Fruit fly (Drosophila melanogaster) whole organism, embryonic: ENCODE data around the gene ATPsynO.

ENCODE experiments used
- B-H1 ChIP-seq: fragments of 200-800 bp; sonication (Bioruptor generic); IDR thresholded peaks from 3 replicates; pipeline ENCODE4 v1.3.6; 2022; ENCODE audit warnings: missing biosample characterization, missing genetic modification characterization
- Blimp-1 ChIP-seq: fragments of 200-800 bp; sonication (Bioruptor generic); optimal IDR thresholded peaks from 3 replicates; lab custom pipeline; 2018; ENCODE audit warnings: missing biosample characterization, missing genetic modification characterization, mild to moderate bottlenecking, moderate library complexity, missing genetic modification reagents
- CG10431 ChIP-seq: fragments of 200-800 bp; sonication (Bioruptor generic); optimal IDR thresholded peaks from 3 replicates; lab custom pipeline; 2018; ENCODE audit warnings: missing biosample characterization, mild to moderate bottlenecking, missing genetic modification characterization
- CG12769 ChIP-seq: fragments of 200-800 bp; sonication (Bioruptor generic); optimal IDR thresholded peaks from 2 replicates; lab custom pipeline; 2019; ENCODE audit warnings: missing biosample characterization, mild to moderate bottlenecking, missing genetic modification characterization, moderate library complexity
- CG13424 ChIP-seq: fragments of 200-800 bp; sonication (Bioruptor generic); optimal IDR thresholded peaks from 2 replicates; lab custom pipeline; 2019; ENCODE audit warnings: missing biosample characterization, mild to moderate bottlenecking, missing genetic modification characterization, moderate library complexity
- CG13624 ChIP-seq: fragments of 200-800 bp; sonication (Bioruptor generic); optimal IDR thresholded peaks from 2 replicates; lab custom pipeline; 2016; ENCODE audit warnings: missing biosample characterization, missing genetic modification characterization
- CG16813 ChIP-seq: fragments of 200-800 bp; sonication (Bioruptor generic); IDR thresholded peaks from 3 replicates; pipeline ENCODE4 v1.3.6; 2022; ENCODE audit warnings: missing biosample characterization, missing genetic modification characterization; ENCODE audit not compliant: partially characterized antibody
- CG17359 ChIP-seq: fragments of 200-800 bp; sonication (Bioruptor generic); optimal IDR thresholded peaks from 3 replicates; lab custom pipeline; 2018; ENCODE audit warnings: missing biosample characterization, mild to moderate bottlenecking, missing genetic modification characterization, moderate library complexity
- CG2116 ChIP-seq: fragments of 200-800 bp; sonication (Bioruptor generic); optimal IDR thresholded peaks from 3 replicates; lab custom pipeline; 2018; ENCODE audit warnings: missing biosample characterization, mild to moderate bottlenecking, missing genetic modification characterization
- CG2678 ChIP-seq: fragments of 200-800 bp; sonication (Bioruptor generic); optimal IDR thresholded peaks from 3 replicates; lab custom pipeline; 2019; ENCODE audit warnings: missing biosample characterization, mild to moderate bottlenecking, missing genetic modification characterization, moderate library complexity
- CG2875 ChIP-seq: fragments of 200-800 bp; sonication (Bioruptor generic); optimal IDR thresholded peaks from 2 replicates; lab custom pipeline; 2017; ENCODE audit warnings: missing biosample characterization, mild to moderate bottlenecking, missing genetic modification characterization, missing genetic modification reagents
- CG30403 ChIP-seq: fragments of 200-800 bp; sonication (Bioruptor generic); optimal IDR thresholded peaks from 3 replicates; lab custom pipeline; 2016; ENCODE audit warnings: missing biosample characterization, missing genetic modification characterization
- CG32532 ChIP-seq: fragments of 200-800 bp; sonication (Bioruptor generic); IDR thresholded peaks from 2 replicates; pipeline ENCODE4 v1.3.6; 2022; ENCODE audit warnings: missing biosample characterization, missing genetic modification characterization
- CG7839 ChIP-seq: fragments of 200-800 bp; sonication (Bioruptor generic); optimal IDR thresholded peaks from 3 replicates; lab custom pipeline; 2018; ENCODE audit warnings: missing biosample characterization, mild to moderate bottlenecking, missing genetic modification characterization, moderate library complexity
- CG8388 ChIP-seq: fragments of 200-800 bp; sonication (Bioruptor generic); optimal IDR thresholded peaks from 2 replicates; lab custom pipeline; 2019; ENCODE audit warnings: missing biosample characterization, mild to moderate bottlenecking, missing genetic modification characterization, moderate library complexity
- CoRest ChIP-seq: fragments of 200-800 bp; sonication (Bioruptor generic); optimal IDR thresholded peaks from 3 replicates; lab custom pipeline; 2018; ENCODE audit warnings: missing biosample characterization, mild to moderate bottlenecking, missing genetic modification characterization, moderate library complexity
- D19A ChIP-seq: fragments of 200-800 bp; optimal IDR thresholded peaks from 3 replicates; lab custom pipeline; 2019; ENCODE audit warnings: missing biosample characterization, mild to moderate bottlenecking, missing genetic modification characterization, moderate library complexity
- D19B ChIP-seq: fragments of 200-800 bp; sonication (Bioruptor generic); optimal IDR thresholded peaks from 2 replicates; lab custom pipeline; 2017; ENCODE audit warnings: missing biosample characterization, mild to moderate bottlenecking, missing genetic modification characterization
- Dek ChIP-seq: fragments of 200-800 bp; sonication (Bioruptor generic); optimal IDR thresholded peaks from 3 replicates; lab custom pipeline; 2019; ENCODE audit warnings: missing biosample characterization, mild to moderate bottlenecking, missing genetic modification characterization, moderate library complexity
- E2f2 ChIP-seq: fragments of 200-800 bp; sonication (Bioruptor generic); IDR thresholded peaks from 2 replicates; pipeline ENCODE4 v1.3.6; 2022; ENCODE audit warnings: missing biosample characterization, missing genetic modification characterization
- ERR ChIP-seq: fragments of 200-800 bp; sonication (Bioruptor generic); optimal IDR thresholded peaks from 2 replicates; lab custom pipeline; 2016; ENCODE audit warnings: missing biosample characterization, missing genetic modification characterization
- HHEX ChIP-seq: fragments of 200-800 bp; sonication (Bioruptor generic); optimal IDR thresholded peaks from 3 replicates; lab custom pipeline; 2017; ENCODE audit warnings: missing biosample characterization, mild to moderate bottlenecking, missing genetic modification characterization, missing genetic modification reagents
- HmgD ChIP-seq: fragments of 200-800 bp; sonication (Bioruptor generic); optimal IDR thresholded peaks from 3 replicates; lab custom pipeline; 2016; ENCODE audit warnings: missing biosample characterization, missing genetic modification characterization
- Myb ChIP-seq: fragments of 200-800 bp; sonication (Bioruptor generic); optimal IDR thresholded peaks from 2 replicates; lab custom pipeline; 2016; ENCODE audit warnings: missing biosample characterization, missing genetic modification characterization
- Nf-YC ChIP-seq: fragments of 200-800 bp; optimal IDR thresholded peaks from 3 replicates; lab custom pipeline; 2019; ENCODE audit warnings: missing biosample characterization, mild to moderate bottlenecking, missing genetic modification characterization, moderate library complexity
- Oli ChIP-seq: fragments of 200-800 bp; sonication (Bioruptor generic); optimal IDR thresholded peaks from 2 replicates; lab custom pipeline; 2018; ENCODE audit warnings: missing biosample characterization, mild to moderate bottlenecking, missing genetic modification characterization, moderate library complexity
- Ptx1 ChIP-seq: fragments of 200-800 bp; sonication (Bioruptor generic); IDR thresholded peaks from 2 replicates; pipeline ENCODE4 v1.3.6; 2022; ENCODE audit warnings: missing biosample characterization, missing genetic modification characterization
- Sox102F ChIP-seq: fragments of 200-800 bp; sonication (Bioruptor generic); optimal IDR thresholded peaks from 2 replicates; lab custom pipeline; 2018; ENCODE audit warnings: missing biosample characterization, mild to moderate bottlenecking, missing genetic modification characterization, moderate library complexity
- Spps ChIP-seq: fragments of 200-800 bp; sonication (Bioruptor generic); optimal IDR thresholded peaks from 2 replicates; lab custom pipeline; 2018; ENCODE audit warnings: missing biosample characterization, mild to moderate bottlenecking, missing genetic modification characterization
- ase ChIP-seq: fragments of 200-800 bp; sonication (Bioruptor generic); IDR thresholded peaks from 3 replicates; pipeline ENCODE4 v1.3.6; 2022; ENCODE audit warnings: missing biosample characterization, missing genetic modification characterization
- bcd ChIP-seq: fragments of 200-800 bp; sonication (Bioruptor generic); optimal IDR thresholded peaks from 2 replicates; lab custom pipeline; 2017; ENCODE audit warnings: missing biosample characterization, mild to moderate bottlenecking, missing genetic modification characterization
- cg ChIP-seq: fragments of 200-800 bp; sonication (Bioruptor generic); optimal IDR thresholded peaks from 3 replicates; lab custom pipeline; 2019; ENCODE audit warnings: missing biosample characterization, mild to moderate bottlenecking, missing genetic modification characterization, moderate library complexity
- chif ChIP-seq, 2 experiments: fragments of 200-800 bp; sonication (Bioruptor generic); optimal IDR thresholded peaks; 3 replicates each; lab custom pipeline; 2016; ENCODE audit warnings: missing biosample characterization in 2 of 2, missing genetic modification characterization in 2 of 2
- corto ChIP-seq: fragments of 200-800 bp; sonication (Bioruptor generic); optimal IDR thresholded peaks from 2 replicates; lab custom pipeline; 2016; ENCODE audit warnings: missing biosample characterization, mild to moderate bottlenecking, missing genetic modification characterization, moderate library complexity
- crc ChIP-seq: fragments of 200-800 bp; sonication (Bioruptor generic); optimal IDR thresholded peaks from 2 replicates; lab custom pipeline; 2016; ENCODE audit warnings: missing biosample characterization, missing genetic modification characterization
- cwo ChIP-seq: fragments of 200-800 bp; sonication (Bioruptor generic); optimal IDR thresholded peaks from 3 replicates; lab custom pipeline; 2017; ENCODE audit warnings: missing biosample characterization, missing genetic modification characterization, mild to moderate bottlenecking, moderate library complexity, missing genetic modification reagents
- danr ChIP-seq: fragments of 200-800 bp; sonication (Bioruptor generic); IDR thresholded peaks from 2 replicates; pipeline ENCODE4 v1.3.6; 2022; ENCODE audit warnings: missing biosample characterization, missing genetic modification characterization
- dimm ChIP-seq: fragments of 200-800 bp; sonication (Bioruptor generic); IDR thresholded peaks from 2 replicates; pipeline ENCODE4 v1.3.6; 2022; ENCODE audit warnings: missing biosample characterization, missing genetic modification characterization
- eve ChIP-seq, 2 experiments: fragments of >200 bp; optimal IDR thresholded peaks; 2 replicates each; lab custom pipeline; 2017; ENCODE audit warnings: missing biosample characterization in 2 of 2, missing genetic modification characterization in 2 of 2
- hkb ChIP-seq, 2 experiments: fragments of 200-800 bp in 1 of 2; fragments of >200 bp in 1 of 2; sonication (Bioruptor generic) in 1 of 2; IDR thresholded peaks in 1 of 2; optimal IDR thresholded peaks in 1 of 2; 2 replicates each; pipeline versions ENCODE4 v1.3.6 to Lab custom; 2017 to 2022; ENCODE audit warnings: missing biosample characterization in 1 of 2, missing genetic modification characterization in 1 of 2
- hth ChIP-seq: fragments of >200 bp; optimal IDR thresholded peaks from 2 replicates; lab custom pipeline; 2017; ENCODE audit warnings: inconsistent platforms
- ind ChIP-seq: fragments of 200-800 bp; sonication (Bioruptor generic); optimal IDR thresholded peaks from 3 replicates; lab custom pipeline; 2016; ENCODE audit warnings: missing biosample characterization, missing genetic modification characterization
- pita ChIP-seq: fragments of 200-800 bp; sonication (Bioruptor generic); optimal IDR thresholded peaks from 2 replicates; lab custom pipeline; 2017; ENCODE audit warnings: missing biosample characterization, mild to moderate bottlenecking, missing genetic modification characterization
- prd ChIP-seq, 3 experiments: fragments of >200 bp in 2 of 3; fragments of 200-800 bp in 1 of 3; sonication (Bioruptor generic) in 1 of 3; optimal IDR thresholded peaks in 2 of 3; IDR thresholded peaks in 1 of 3; 2 replicates in 2 of 3; 3 replicates in 1 of 3; pipeline versions ENCODE4 v1.3.6 to Lab custom; 2017 to 2022; ENCODE audit warnings: missing biosample characterization in 1 of 3, missing genetic modification characterization in 1 of 3
- sd ChIP-seq: fragments of 200-800 bp; sonication (Bioruptor generic); optimal IDR thresholded peaks from 3 replicates; lab custom pipeline; 2018; ENCODE audit warnings: missing biosample characterization, mild to moderate bottlenecking, missing genetic modification characterization, moderate library complexity
- ttk ChIP-seq: fragments of 200-800 bp; sonication (Bioruptor generic); IDR thresholded peaks from 2 replicates; pipeline ENCODE4 v2.1.2; 2022; ENCODE audit warnings: missing biosample characterization, missing genetic modification characterization
- tup ChIP-seq: fragments of 200-800 bp; sonication (Bioruptor generic); optimal IDR thresholded peaks from 2 replicates; lab custom pipeline; 2016; ENCODE audit warnings: missing biosample characterization, mild to moderate bottlenecking, missing genetic modification characterization, moderate library complexity

The ATPsynO gene

DNA sequence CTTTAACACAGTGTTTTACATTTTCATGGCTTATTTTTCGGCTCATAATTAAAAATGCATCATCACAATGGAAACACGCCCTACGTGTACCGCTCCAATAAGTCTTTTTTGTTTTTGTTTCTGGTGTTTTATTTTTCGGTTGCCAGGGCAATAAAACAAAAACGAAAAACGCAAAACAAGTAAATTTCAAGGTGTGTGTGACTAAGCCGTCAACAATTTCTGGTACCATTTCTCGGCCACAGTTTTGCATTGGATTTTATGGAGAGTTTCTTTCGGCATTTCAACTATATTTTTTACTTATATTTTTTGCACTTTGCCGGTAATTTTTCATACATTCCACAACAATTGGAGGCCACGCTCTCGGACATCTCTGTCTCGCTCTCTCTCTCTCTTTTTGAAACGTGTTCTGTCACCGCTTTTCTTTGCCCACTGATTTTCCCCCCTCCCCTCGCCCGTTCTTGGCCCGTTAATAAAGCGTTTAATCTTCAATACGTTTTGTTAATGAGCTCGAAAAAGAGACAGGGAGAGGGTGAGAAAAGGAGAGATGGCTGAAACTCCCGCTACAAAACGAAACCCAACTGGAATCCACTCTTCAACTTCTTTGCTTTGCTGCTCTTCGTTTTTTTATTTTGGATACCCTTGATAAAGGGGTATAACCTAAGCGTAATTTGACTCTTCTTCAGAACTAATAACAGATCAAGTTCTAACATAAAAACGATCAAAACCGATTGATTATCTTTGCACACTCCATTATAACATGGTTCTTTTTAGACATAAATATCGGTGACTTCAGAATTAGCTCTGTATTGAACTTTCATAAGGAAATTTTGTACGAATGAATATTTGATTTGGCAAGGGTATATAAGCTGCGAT, 27.9 kb downstream of the ATPsynO start (continued):
- TF ChIP-seq D19B (peak; percentile 53), corto (GFP tag; lab: Kevin White, UChicago) (peak; percentile 4), CG30403 (peak; percentile 45), CG10431 (GFP tag; lab: Kevin White, UChicago) (no peak), CG2875 (GFP tag; lab: Kevin White, UChicago) (no peak), hth (lab: Kevin White, UChicago) (no peak), CG2116 (GFP tag; lab: Kevin White, UChicago) (no peak), HmgD (GFP tag; lab: Kevin White, UChicago) (no peak), HHEX (GFP tag; lab: Kevin White, UChicago) (peak; percentile 7), E2f2 (GFP tag; lab: Robert Waterston, UW) (no peak), ase (no peak), CG13624 (GFP tag; lab: Kevin White, UChicago) (peak; percentile 29), crc (GFP tag; lab: Kevin White, UChicago) (peak; percentile 11), CoRest (peak; percentile 0), CG17359 (tag; lab: Kevin White, UChicago) (peak; percentile 41), Blimp-1 (GFP tag; lab: Kevin White, UChicago) (peak; percentile 23), Nf-YC (tag; lab: Kevin White, UChicago) (no peak), tup (no peak), CG7839 (tag; lab: Kevin White, UChicago) (peak; percentile 59), pita (no peak), D19A (tag; lab: Kevin White, UChicago) (peak; percentile 84), Spps (tag; lab: Kevin White, UChicago) (no peak), Sox102F (GFP tag; lab: Kevin White, UChicago) (peak; percentile 50), Oli (tag; lab: Kevin White, UChicago) (no peak), danr (GFP tag; lab: Robert Waterston, UW) (no peak), ttk (GFP tag; lab: Robert Waterston, UW) (no peak), CG2678 (peak; percentile 54), dimm (no peak), CG12769 (no peak), CG16813 (GFP tag; lab: Robert Waterston, UW) (no peak), Dek (tag; lab: Kevin White, UChicago) (peak; percentile 13), hkb (optimal IDR thresholded peaks at IDR 0.05; lab: Kevin White, UChicago) (no peak), hkb (GFP tag; IDR thresholded peaks at IDR 0.05; lab: Robert Waterston, UW) (peak; percentile 20; the same call in 1 of the 2 replicates), ERR (GFP tag; lab: Kevin White, UChicago) (no peak), cwo (peak; percentile 18), B-H1 (GFP tag; lab: Robert Waterston, UW) (no peak), Myb (GFP tag; lab: Kevin White, UChicago) (peak; percentile 7), Ptx1 (GFP tag; lab: Robert Waterston, UW) (no peak), CG8388 (GFP tag; lab: Kevin White, UChicago) (peak; percentile 10), prd (optimal IDR thresholded peaks at IDR 0.05; lab: Kevin White, UChicago) (no peak), prd (GFP tag; IDR thresholded peaks at IDR 0.05; lab: Robert Waterston, UW) (no peak), ind (GFP tag; lab: Kevin White, UChicago) (peak; percentile 12), chif (GFP tag; optimal IDR thresholded peaks at IDR 0.05; lab: Kevin White, UChicago) (peak in 1 of 2 experiments; percentile 28), CG13424 (tag; lab: Kevin White, UChicago) (peak; percentile 17), sd (tag; lab: Kevin White, UChicago) (peak; percentile 82), cg (GFP tag; lab: Kevin White, UChicago) (no peak), CG32532 (no peak), bcd (peak; percentile 39), eve (GFP tag; optimal IDR thresholded peaks at IDR 0.05; lab: Kevin White, UChicago) (peak in 1 of 2 experiments; percentile 68)
